ENCODE assay signal across 1 fruit fly cellular context in genomic region chr2L:10341405-10341804, dm6.
TF ChIP-seq lines count a peak whose summit lies in the region.

Gene CG31715 (plus strand): TSS chr2L:10341616.

TF ChIP-seq in whole organism, embryonic, 481 proteins besides CTCF, POLR2A, EP300 and RAD21 (continued from another document):
- TF ChIP-seq tx (GFP tag; optimal IDR thresholded peaks at IDR 0.05; lab: Kevin White, UChicago) (no peak), Nf-YC (tag; optimal IDR thresholded peaks at IDR 0.05; lab: Kevin White, UChicago) (peak; percentile 14), CG6791 (GFP tag; IDR thresholded peaks at IDR 0.05; lab: Robert Waterston, UW; ENCODE audit: partially characterized antibody) (no peak), fd64A (GFP tag; optimal IDR thresholded peaks at IDR 0.05; lab: Kevin White, UChicago) (no peak), Deaf1 (tag; optimal IDR thresholded peaks at IDR 0.05; lab: Kevin White, UChicago) (no peak), tio (GFP tag; optimal IDR thresholded peaks at IDR 0.05; lab: Kevin White, UChicago) (no peak), corto (GFP tag; optimal IDR thresholded peaks at IDR 0.05; lab: Kevin White, UChicago) (no peak), CG10979 (tag; optimal IDR thresholded peaks at IDR 0.05; lab: Kevin White, UChicago) (peak; percentile 4), HLHmδ (GFP tag; optimal IDR thresholded peaks at IDR 0.05; lab: Kevin White, UChicago) (no peak), CG3163 (GFP tag; optimal IDR thresholded peaks at IDR 0.05; lab: Kevin White, UChicago) (no peak), chn (GFP tag; optimal IDR thresholded peaks at IDR 0.05; lab: Kevin White, UChicago) (no peak), lbe (GFP tag; optimal IDR thresholded peaks at IDR 0.05; lab: Kevin White, UChicago) (peak; percentile 44), Drgx (GFP tag; IDR thresholded peaks at IDR 0.05; lab: Robert Waterston, UW) (no peak), row (GFP tag; IDR thresholded peaks at IDR 0.05; lab: Robert Waterston, UW) (peak; percentile 81), kay (GFP tag; optimal IDR thresholded peaks at IDR 0.05; lab: Kevin White, UChicago) (no peak), Sin3A (optimal IDR thresholded peaks at IDR 0.05; lab: Kevin White, UChicago) (no peak), E2f2 (GFP tag; IDR thresholded peaks at IDR 0.05; lab: Robert Waterston, UW) (peak; percentile 37; the same call in 1 of the 2 replicates), croc (GFP tag; conservative IDR thresholded peaks at IDR 0.05; lab: Robert Waterston, UW) (no peak), CG10274 (GFP tag; optimal IDR thresholded peaks at IDR 0.05; lab: Kevin White, UChicago) (no peak), gsb-n (tag; optimal IDR thresholded peaks at IDR 0.05; lab: Kevin White, UChicago) (peak; percentile 18), eyg (GFP tag; optimal IDR thresholded peaks at IDR 0.05; lab: Kevin White, UChicago) (no peak), vvl (GFP tag; IDR thresholded peaks at IDR 0.05; lab: Robert Waterston, UW) (peak; percentile 48; the same call in 1 of the 2 replicates), Dref (GFP tag; IDR thresholded peaks at IDR 0.05; lab: Robert Waterston, UW) (peak; percentile 57), cas (GFP tag; IDR thresholded peaks at IDR 0.05; lab: Robert Waterston, UW) (no peak), CG4282 (GFP tag; optimal IDR thresholded peaks at IDR 0.05; lab: Kevin White, UChicago) (no peak), prd (optimal IDR thresholded peaks at IDR 0.05; lab: Kevin White, UChicago) (no peak), prd (GFP tag; IDR thresholded peaks at IDR 0.05; lab: Robert Waterston, UW) (no peak), tap (tag; optimal IDR thresholded peaks at IDR 0.05; lab: Kevin White, UChicago) (no peak), CG8924 (tag; optimal IDR thresholded peaks at IDR 0.05; lab: Kevin White, UChicago) (peak; percentile 39), knrl (GFP tag; IDR thresholded peaks at IDR 0.05; lab: Robert Waterston, UW; ENCODE audit: partially characterized antibody) (0 out of 3 replicates have a peak, but pooled peaks have one; percentile 28), CG2129 (GFP tag; IDR thresholded peaks at IDR 0.05; lab: Robert Waterston, UW; ENCODE audit: partially characterized antibody) (no peak), CG17385 (GFP tag; optimal IDR thresholded peaks at IDR 0.05; lab: Kevin White, UChicago) (no peak), CG12219 (GFP tag; optimal IDR thresholded peaks at IDR 0.05; lab: Kevin White, UChicago) (no peak), Oli (tag; optimal IDR thresholded peaks at IDR 0.05; lab: Kevin White, UChicago) (no peak), pho (GFP tag; optimal IDR thresholded peaks at IDR 0.05; lab: Kevin White, UChicago) (no peak), Bgb (GFP tag; IDR thresholded peaks at IDR 0.05; lab: Robert Waterston, UW; ENCODE audit: partially characterized antibody) (peak; percentile 41; the same call in 1 of the 2 replicates), Dip3 (GFP tag; optimal IDR thresholded peaks at IDR 0.05; lab: Kevin White, UChicago) (no peak), vfl (GFP tag; optimal IDR thresholded peaks at IDR 0.05; lab: Kevin White, UChicago) (no peak), Hr78 (GFP tag; optimal IDR thresholded peaks at IDR 0.05; lab: Kevin White, UChicago) (no peak), pnt (GFP tag; optimal IDR thresholded peaks at IDR 0.05; lab: Kevin White, UChicago) (no peak), CG15514 (GFP tag; optimal IDR thresholded peaks at IDR 0.05; lab: Kevin White, UChicago) (peak; percentile 37), ase (GFP tag; IDR thresholded peaks at IDR 0.05; lab: Robert Waterston, UW) (no peak), Dfd (GFP tag; optimal IDR thresholded peaks at IDR 0.05; lab: Kevin White, UChicago) (no peak)
